Worm (Caenorhabditis elegans) whole organism, L4 larva: ENCODE data around the gene srw-115.
A peak's percentile ranks its signal among the peaks of the same experiment; 100 is the strongest.

Source experiments
- F26F4.8 ChIP-seq: fragments of 200-800 bp; sonication (Bioruptor generic); conservative IDR thresholded peaks from 2 replicates; pipeline ENCODE4 v1.3.6; 2022; ENCODE audit warnings: missing genetic modification characterization, missing compliant biosample characterization
- F37D6.2 ChIP-seq: sonication (generic microtip); optimal IDR thresholded peaks from 2 replicates; lab custom pipeline; 2016; ENCODE audit warnings: mild to moderate bottlenecking, missing genetic modification characterization, missing compliant biosample characterization
- T26A8.4 ChIP-seq: fragments of 200-800 bp; sonication (Bioruptor generic); IDR thresholded peaks from 2 replicates; pipeline ENCODE4 v1.3.6; 2022; ENCODE audit warnings: missing genetic modification characterization, missing compliant biosample characterization
- Y105C5A.15 ChIP-seq: fragments of 200-800 bp; sonication (Bioruptor generic); IDR thresholded peaks from 2 replicates; pipeline ENCODE4 v1.3.6; 2022; ENCODE audit warnings: missing genetic modification characterization, missing compliant biosample characterization
- aha-1 ChIP-seq: fragments of 150-350 bp; peaks from one replicate; lab custom pipeline; 2014; ENCODE audit warnings: missing biosample characterization, missing genetic modification characterization
- ceh-20 ChIP-seq: fragments of 200-800 bp; sonication (Bioruptor generic); IDR thresholded peaks from 2 replicates; pipeline ENCODE4 v1.3.6; 2022; ENCODE audit warnings: missing genetic modification reagents, missing genetic modification characterization, missing compliant biosample characterization
- ceh-44 ChIP-seq: fragments of 200-800 bp; sonication (Bioruptor generic); IDR thresholded peaks from 2 replicates; pipeline ENCODE4 v1.3.6; 2022; ENCODE audit warnings: missing genetic modification reagents, missing genetic modification characterization, missing compliant biosample characterization
- cey-2 ChIP-seq: sonication (generic microtip); optimal IDR thresholded peaks from 3 replicates; lab custom pipeline; 2017; ENCODE audit warnings: missing genetic modification characterization, mild to moderate bottlenecking, missing compliant biosample characterization, antibody characterized with exemption, borderline replicate concordance; ENCODE audit not compliant: insufficient read depth
- daf-12 ChIP-seq: fragments of 150-350 bp; optimal IDR thresholded peaks from 2 replicates; lab custom pipeline; 2014; ENCODE audit warnings: missing biosample characterization, missing genetic modification reagents, missing genetic modification characterization
- daf-16 ChIP-seq, 3 experiments: sonication (generic microtip); optimal IDR thresholded peaks; 2 replicates each; lab custom pipeline; 2016 to 2017; ENCODE audit warnings: missing genetic modification characterization in 3 of 3, missing genetic modification reagents in 3 of 3, mild to moderate bottlenecking in 2 of 3, missing compliant biosample characterization in 2 of 3, missing biosample characterization in 1 of 3, moderate library complexity in 1 of 3
- daf-19 ChIP-seq: fragments of 200-800 bp; sonication (Bioruptor generic); conservative IDR thresholded peaks from 2 replicates; pipeline ENCODE4 v1.3.6; 2022; ENCODE audit warnings: missing genetic modification characterization, missing compliant biosample characterization
- dmd-8 ChIP-seq: fragments of 200-800 bp; sonication (Bioruptor generic); IDR thresholded peaks from 2 replicates; pipeline ENCODE4 v1.3.6; 2022; ENCODE audit warnings: missing genetic modification characterization, missing compliant biosample characterization
- dve-1 ChIP-seq: sonication (generic microtip); optimal IDR thresholded peaks from 2 replicates; lab custom pipeline; 2017; ENCODE audit warnings: antibody characterized with exemption, mild to moderate bottlenecking, missing genetic modification characterization, missing compliant biosample characterization; ENCODE audit not compliant: insufficient read depth
- egl-43 ChIP-seq: fragments of 200-800 bp; sonication (Bioruptor generic); IDR thresholded peaks from 2 replicates; pipeline ENCODE4 v1.3.6; 2022; ENCODE audit warnings: missing genetic modification reagents, missing genetic modification characterization, missing compliant biosample characterization
- hif-1 ChIP-seq, 2 experiments: sonication (generic microtip); optimal IDR thresholded peaks; 2 replicates each; lab custom pipeline; 2016 to 2017; ENCODE audit warnings: missing compliant biosample characterization in 2 of 2, missing genetic modification characterization in 2 of 2, missing genetic modification reagents in 2 of 2, missing genotype in 2 of 2, mild to moderate bottlenecking in 1 of 2
- lin-29 ChIP-seq: fragments of 200-800 bp; sonication (Bioruptor generic); IDR thresholded peaks from 2 replicates; pipeline ENCODE4 v1.3.6; 2022; ENCODE audit warnings: missing genetic modification reagents, missing genetic modification characterization, missing compliant biosample characterization
- lin-38 ChIP-seq: fragments of 200-800 bp; sonication (Bioruptor generic); IDR thresholded peaks from 2 replicates; pipeline ENCODE4 v1.3.6; 2022; ENCODE audit warnings: missing genetic modification reagents, missing genetic modification characterization, missing compliant biosample characterization
- nhr-102 ChIP-seq: sonication (generic microtip); optimal IDR thresholded peaks from 2 replicates; lab custom pipeline; 2016; ENCODE audit warnings: mild to moderate bottlenecking, missing genetic modification characterization, moderate library complexity, missing compliant biosample characterization
- nhr-28 ChIP-seq: fragments of 150-350 bp; optimal IDR thresholded peaks from 2 replicates; lab custom pipeline; 2014; ENCODE audit warnings: missing biosample characterization, missing genetic modification characterization
- nhr-41 ChIP-seq: fragments of 200-800 bp; sonication (Bioruptor generic); IDR thresholded peaks from 2 replicates; pipeline ENCODE4 v1.3.6; 2022; ENCODE audit warnings: missing genetic modification reagents, missing genetic modification characterization, missing compliant biosample characterization
- nhr-77 ChIP-seq: fragments of 150-350 bp; optimal IDR thresholded peaks from 2 replicates; lab custom pipeline; 2014; ENCODE audit warnings: missing biosample characterization, missing genetic modification characterization
- pqm-1 ChIP-seq: sonication (generic microtip); optimal IDR thresholded peaks from 2 replicates; lab custom pipeline; 2017; ENCODE audit warnings: missing biosample characterization, missing genetic modification characterization
- set-16 ChIP-seq: fragments of 200-800 bp; sonication (Bioruptor generic); IDR thresholded peaks from 2 replicates; pipeline ENCODE4 v1.3.6; 2022; ENCODE audit warnings: missing genetic modification reagents, missing genetic modification characterization, missing compliant biosample characterization
- skn-1 ChIP-seq: fragments of 150-350 bp; optimal IDR thresholded peaks from 2 replicates; lab custom pipeline; 2014; ENCODE audit warnings: missing biosample characterization, missing genetic modification characterization
- spr-1 ChIP-seq: sonication (generic microtip); optimal IDR thresholded peaks from 2 replicates; lab custom pipeline; 2016; ENCODE audit warnings: mild to moderate bottlenecking, missing genetic modification characterization, missing compliant biosample characterization
- unc-62 ChIP-seq, 3 experiments: fragments of 150-350 bp in 1 of 3; sonication (generic microtip); optimal IDR thresholded peaks in 2 of 3; peaks in 1 of 3; 1 replicate in 1 of 3; 2 replicates in 2 of 3; lab custom pipeline; 2014 to 2017; ENCODE audit warnings: missing biosample characterization in 3 of 3, missing genetic modification characterization in 3 of 3, missing genetic modification reagents in 3 of 3, missing genotype in 1 of 3
- zfp-3 ChIP-seq: fragments of 200-800 bp; sonication (Bioruptor generic); conservative IDR thresholded peaks from 2 replicates; pipeline ENCODE4 v1.3.6; 2022; ENCODE audit warnings: missing genetic modification reagents, missing genetic modification characterization, missing compliant biosample characterization
- ztf-11 ChIP-seq: fragments of 150-350 bp; optimal IDR thresholded peaks from 2 replicates; lab custom pipeline; 2014; ENCODE audit warnings: missing biosample characterization, missing genetic modification characterization

The srw-115 gene

ce11 chrV:3032343-3032742 lies 38.6 kb upstream of the srw-115 start, which contains the start of gene irld-38:
irld-38 (minus strand) TSS chrV:3032443.
- TF ChIP-seq T26A8.4 (GFP tag; lab: Robert Waterston, UW) (no peak), ztf-11 (tag; lab: Kevin White, UChicago) (no peak), nhr-102 (no peak)

- TF ChIP-seq nhr-41 (GFP tag; lab: Robert Waterston, UW): no peak
- TF ChIP-seq egl-43 (GFP tag; lab: Robert Waterston, UW): no peak
- TF ChIP-seq pqm-1 (tag; lab: Kevin White, UChicago): peak; percentile 12
- TF ChIP-seq daf-19 (GFP tag; lab: Robert Waterston, UW): no peak
- no peak for TF ChIP-seq dve-1 (tag; lab: Kevin White, UChicago)
- TF ChIP-seq nhr-77: no peak
- TF ChIP-seq aha-1 (tag; lab: Kevin White, UChicago): peak; percentile 73
- TF ChIP-seq, all 104 proteins: peak for 2
These were observed 34.5 kb upstream of the srw-115 start, which contains the start of gene asp-7 for ce11 chrV:3028205-3028604. asp-7 (plus strand) TSS chrV:3028285.

- TF ChIP-seq cey-2 (tag; lab: Kevin White, UChicago) (no peak), nhr-28 (tag; lab: Kevin White, UChicago) (peak; percentile 75), daf-16 (GFP tag; optimal IDR thresholded peaks at IDR 0.05; lab: Kevin White, UChicago) (no peak), daf-16 (tag; optimal IDR thresholded peaks at IDR 0.05; lab: Kevin White, UChicago) (peak; percentile 63)
These were observed 30.6 kb upstream of the srw-115 start, which contains the start of gene asp-8 for ce11 chrV:3024274-3024673. asp-8 (plus strand) TSS chrV:3024549.

ce11 chrV:3021306-3021705 lies 27.6 kb upstream of the srw-115 start, which contains the start of gene irld-12:
irld-12 (minus strand) TSS chrV:3021406.
- TF ChIP-seq F26F4.8 (no peak), zfp-3 (GFP tag; lab: Robert Waterston, UW) (no peak)

ce11 chrV:3017930-3018329 lies 24.2 kb upstream of the srw-115 start:
- TF ChIP-seq nhr-102 (no peak), dmd-8 (GFP tag; lab: Robert Waterston, UW) (0 out of 2 replicates have a peak, but pooled peaks have one; percentile 30), Y105C5A.15 (no peak), set-16 (peak; percentile 54), unc-62 (GFP tag; optimal IDR thresholded peaks at IDR 0.05 in 1 of 2; lab: Kevin White, UChicago) (no peak), unc-62 (tag; optimal IDR thresholded peaks at IDR 0.05; lab: Kevin White, UChicago) (no peak), cey-2 (tag; lab: Kevin White, UChicago) (no peak), lin-38 (GFP tag; lab: Robert Waterston, UW) (no peak), ceh-44 (GFP tag; lab: Robert Waterston, UW) (0 out of 2 replicates have a peak, but pooled peaks have one; percentile 11), hif-1 (tag; optimal IDR thresholded peaks at IDR 0.05; lab: Kevin White, UChicago) (no peak)

ce11 chrV:3014185-3014584 lies 20.5 kb upstream of the srw-115 start, which contains the start of gene K12D9.1:
K12D9.1 (plus strand) TSS chrV:3014485.
- TF ChIP-seq lin-29 (GFP tag; lab: Robert Waterston, UW) (no peak), spr-1 (tag; lab: Kevin White, UChicago) (no peak), skn-1 (no peak), nhr-28 (tag; lab: Kevin White, UChicago) (peak; percentile 39), ceh-20 (GFP tag; lab: Robert Waterston, UW) (no peak)

- peak in 1 of 2 experiments; percentile 20 for TF ChIP-seq unc-62 (GFP tag; optimal IDR thresholded peaks at IDR 0.05 in 1 of 2; lab: Kevin White, UChicago)
- TF ChIP-seq unc-62 (tag; optimal IDR thresholded peaks at IDR 0.05; lab: Kevin White, UChicago): no peak
- TF ChIP-seq daf-12: no peak
- TF ChIP-seq dmd-8 (GFP tag; lab: Robert Waterston, UW): no peak
- TF ChIP-seq egl-43 (GFP tag; lab: Robert Waterston, UW): no peak
- no peak for TF ChIP-seq F37D6.2 (tag; lab: Kevin White, UChicago)
- TF ChIP-seq aha-1 (tag; lab: Kevin White, UChicago): peak; percentile 44
These were observed 17.7 kb upstream of the srw-115 start, which contains the start of gene srw-135 for ce11 chrV:3011394-3011793. srw-135 (minus strand) TSS chrV:3011494.
